Worm (Caenorhabditis elegans) whole organism, L3 larva: ENCODE results near the gene C26B9.6.
A peak's percentile ranks its signal among the peaks of the same experiment; 100 is the strongest.

Experiments
- ZK546.5 ChIP-seq: sonication (generic microtip); optimal IDR thresholded peaks from 2 replicates; lab custom pipeline; 2017; ENCODE audit warnings: missing biosample characterization, missing genetic modification characterization
- aly-2 ChIP-seq: fragments of 150-350 bp; optimal IDR thresholded peaks from 2 replicates; lab custom pipeline; 2014; ENCODE audit warnings: missing biosample characterization, missing genetic modification characterization
- ama-1 ChIP-seq: fragments of 150-350 bp; optimal IDR thresholded peaks from 2 replicates; lab custom pipeline; 2018
- ceh-16 ChIP-seq: sonication (generic microtip); optimal IDR thresholded peaks from 2 replicates; lab custom pipeline; 2017; ENCODE audit warnings: missing biosample characterization, missing genetic modification characterization
- ceh-28 ChIP-seq: fragments of 150-350 bp; optimal IDR thresholded peaks from 2 replicates; lab custom pipeline; 2014; ENCODE audit warnings: missing biosample characterization, missing genetic modification reagents, missing genetic modification characterization
- ceh-82 ChIP-seq: fragments of 150-350 bp; optimal IDR thresholded peaks from 2 replicates; lab custom pipeline; 2014; ENCODE audit warnings: missing biosample characterization, missing genetic modification characterization
- ceh-9 ChIP-seq: sonication (generic microtip); optimal IDR thresholded peaks from 2 replicates; lab custom pipeline; 2018; ENCODE audit warnings: missing biosample characterization, missing genetic modification characterization
- daf-12 ChIP-seq: fragments of 150-350 bp; optimal IDR thresholded peaks from 2 replicates; lab custom pipeline; 2014; ENCODE audit warnings: missing biosample characterization, missing genetic modification reagents, missing genetic modification characterization
- egl-27 ChIP-seq: sonication (generic microtip); optimal IDR thresholded peaks from 4 replicates; lab custom pipeline; 2017; ENCODE audit warnings: missing biosample characterization, missing genetic modification reagents, missing genetic modification characterization
- elt-2 ChIP-seq: sonication (generic microtip); optimal IDR thresholded peaks from 2 replicates; lab custom pipeline; 2016; ENCODE audit warnings: missing genetic modification reagents, mild to moderate bottlenecking, missing genetic modification characterization, missing compliant biosample characterization
- elt-3 ChIP-seq, 3 experiments: fragments of 150-350 bp in 1 of 3; sonication (generic microtip) in 2 of 3; optimal IDR thresholded peaks; 2 replicates in 2 of 3; 4 replicates in 1 of 3; lab custom pipeline; 2014 to 2017; ENCODE audit warnings: missing biosample characterization in 3 of 3, missing genetic modification characterization in 3 of 3
- eor-1 ChIP-seq, 2 experiments: fragments of 150-350 bp; optimal IDR thresholded peaks; 2 replicates each; lab custom pipeline; 2014 to 2018; ENCODE audit warnings: missing biosample characterization in 2 of 2, missing genetic modification characterization in 2 of 2
- fos-1 ChIP-seq: fragments of 150-350 bp; optimal IDR thresholded peaks from 2 replicates; lab custom pipeline; 2014; ENCODE audit warnings: missing biosample characterization, missing genetic modification characterization
- hmg-11 ChIP-seq: sonication (generic microtip); optimal IDR thresholded peaks from 2 replicates; lab custom pipeline; 2016; ENCODE audit warnings: missing genetic modification characterization, missing compliant biosample characterization
- jun-1 ChIP-seq: fragments of 150-350 bp; optimal IDR thresholded peaks from 2 replicates; lab custom pipeline; 2014; ENCODE audit warnings: missing biosample characterization, missing genetic modification reagents, missing genetic modification characterization
- lin-15B ChIP-seq: fragments of 150-350 bp; optimal IDR thresholded peaks from 2 replicates; lab custom pipeline; 2014; ENCODE audit warnings: missing biosample characterization, missing genetic modification characterization
- lin-39 ChIP-seq: fragments of 150-350 bp; optimal IDR thresholded peaks from 2 replicates; lab custom pipeline; 2018; ENCODE audit warnings: missing biosample characterization, missing genetic modification reagents, missing genetic modification characterization
- lsy-12 ChIP-seq: sonication (generic microtip); optimal IDR thresholded peaks from 2 replicates; lab custom pipeline; 2016; ENCODE audit warnings: mild to moderate bottlenecking, missing genetic modification characterization, missing compliant biosample characterization
- mdl-1 ChIP-seq: fragments of 150-350 bp; optimal IDR thresholded peaks from 2 replicates; lab custom pipeline; 2014; ENCODE audit warnings: missing biosample characterization, missing genetic modification characterization
- mml-1 ChIP-seq: fragments of 150-350 bp; sonication (generic microtip); optimal IDR thresholded peaks from 3 replicates; lab custom pipeline; 2014; ENCODE audit warnings: missing biosample characterization, missing genetic modification characterization
- nfya-1 ChIP-seq: sonication (generic microtip); optimal IDR thresholded peaks from 2 replicates; lab custom pipeline; 2017; ENCODE audit warnings: missing genetic modification characterization, mild to moderate bottlenecking, missing compliant biosample characterization, antibody characterized with exemption, moderate library complexity; ENCODE audit not compliant: insufficient read depth
- nhr-11 ChIP-seq: fragments of 150-350 bp; optimal IDR thresholded peaks from 2 replicates; lab custom pipeline; 2014; ENCODE audit warnings: missing biosample characterization, missing genetic modification characterization
- nhr-12 ChIP-seq: fragments of 150-350 bp; optimal IDR thresholded peaks from 2 replicates; lab custom pipeline; 2014; ENCODE audit warnings: missing biosample characterization, missing genetic modification characterization
- nhr-23 ChIP-seq: fragments of 150-350 bp; optimal IDR thresholded peaks from 2 replicates; lab custom pipeline; 2014; ENCODE audit warnings: missing biosample characterization, missing genetic modification reagents, missing genetic modification characterization
- nhr-237 ChIP-seq: fragments of 150-350 bp; optimal IDR thresholded peaks from 2 replicates; lab custom pipeline; 2014; ENCODE audit warnings: missing biosample characterization, missing genetic modification characterization
- nhr-25 ChIP-seq: sonication (generic microtip); optimal IDR thresholded peaks from 2 replicates; lab custom pipeline; 2017; ENCODE audit warnings: missing biosample characterization, missing genetic modification characterization
- nhr-43 ChIP-seq: sonication (generic microtip); optimal IDR thresholded peaks from 2 replicates; lab custom pipeline; 2016; ENCODE audit warnings: mild to moderate bottlenecking, missing genetic modification characterization, missing compliant biosample characterization; ENCODE audit not compliant: poor library complexity, severe bottlenecking
- nhr-76 ChIP-seq: fragments of 150-350 bp; sonication (generic microtip); optimal IDR thresholded peaks from 5 replicates; lab custom pipeline; 2014; ENCODE audit warnings: missing biosample characterization, missing genetic modification characterization
- pha-4 ChIP-seq: fragments of 150-350 bp; optimal IDR thresholded peaks from 2 replicates; lab custom pipeline; 2014; ENCODE audit warnings: missing biosample characterization, missing genetic modification reagents, missing genetic modification characterization
- pqm-1 ChIP-seq: fragments of 150-350 bp; optimal IDR thresholded peaks from 2 replicates; lab custom pipeline; 2017; ENCODE audit warnings: missing biosample characterization, missing genetic modification characterization, inconsistent platforms
- sea-2 ChIP-seq: fragments of 150-350 bp; sonication (generic microtip); optimal IDR thresholded peaks from 4 replicates; lab custom pipeline; 2014; ENCODE audit warnings: missing biosample characterization, missing genetic modification reagents, missing genetic modification characterization
- skn-1 ChIP-seq: fragments of 150-350 bp; optimal IDR thresholded peaks from 2 replicates; lab custom pipeline; 2014; ENCODE audit warnings: missing biosample characterization, missing genetic modification characterization
- snpc-4 ChIP-seq: fragments of 150-350 bp; optimal IDR thresholded peaks from 2 replicates; lab custom pipeline; 2014; ENCODE audit warnings: missing biosample characterization, missing genetic modification characterization
- tbx-2 ChIP-seq: sonication (generic microtip); optimal IDR thresholded peaks from 2 replicates; lab custom pipeline; 2016; ENCODE audit warnings: mild to moderate bottlenecking, missing genetic modification characterization, missing compliant biosample characterization
- unc-39 ChIP-seq: sonication (generic microtip); optimal IDR thresholded peaks from 4 replicates; lab custom pipeline; 2017; ENCODE audit warnings: missing biosample characterization, missing genetic modification characterization
- zag-1 ChIP-seq: fragments of 150-350 bp; optimal IDR thresholded peaks from 2 replicates; lab custom pipeline; 2014; ENCODE audit warnings: missing biosample characterization, missing genetic modification characterization
- ztf-11 ChIP-seq: fragments of 150-350 bp; optimal IDR thresholded peaks from 2 replicates; lab custom pipeline; 2014; ENCODE audit warnings: missing biosample characterization, missing genetic modification characterization
- ztf-4 ChIP-seq: fragments of 150-350 bp; optimal IDR thresholded peaks from 2 replicates; lab custom pipeline; 2014; ENCODE audit warnings: missing biosample characterization, missing genetic modification characterization

C26B9.6 gene

ce11 chrX:5336498-5336897 is 1.2 kb upstream of the C26B9.6 start:
- peak; percentile 56 for TF ChIP-seq hmg-11 (tag; lab: Kevin White, UChicago)
- no peak for TF ChIP-seq ceh-9 (tag; lab: Kevin White, UChicago)
- TF ChIP-seq nhr-23 (tag; lab: Kevin White, UChicago), result peak; percentile 75
- TF ChIP-seq elt-3 (tag; optimal IDR thresholded peaks at IDR 0.05; lab: Kevin White, UChicago), result no peak
- peak; percentile 41 for TF ChIP-seq egl-27 (tag; lab: Kevin White, UChicago)
- TF ChIP-seq nhr-12 (tag; lab: Kevin White, UChicago), result no peak
- peak; percentile 59 for TF ChIP-seq elt-2 (tag; lab: Kevin White, UChicago)
- no peak for TF ChIP-seq nhr-11
- peak; percentile 71 for TF ChIP-seq lin-39
- no peak for TF ChIP-seq aly-2 (tag; lab: Kevin White, UChicago)
- TF ChIP-seq lsy-12 (tag; lab: Kevin White, UChicago), result peak; percentile 30
- TF ChIP-seq ceh-16 (tag; lab: Kevin White, UChicago), result no peak
- no peak for TF ChIP-seq mml-1 (tag; lab: Kevin White, UChicago)
- no peak for TF ChIP-seq ztf-11
- TF ChIP-seq nfya-1 (tag; lab: Kevin White, UChicago), result peak; percentile 84
- no peak for TF ChIP-seq sea-2 (GFP tag; lab: Kevin White, UChicago)
- TF ChIP-seq nhr-237 (tag; lab: Kevin White, UChicago), result no peak
- peak; percentile 6 for TF ChIP-seq mdl-1 (tag; lab: Kevin White, UChicago)
- TF ChIP-seq tbx-2 (tag; lab: Kevin White, UChicago), result peak; percentile 4
- TF ChIP-seq ceh-82, result no peak
- no peak for TF ChIP-seq fos-1 (tag; lab: Kevin White, UChicago)
- no peak for TF ChIP-seq nhr-76
- peak; percentile 33 for TF ChIP-seq ceh-28 (tag; lab: Kevin White, UChicago)
- TF ChIP-seq zag-1 (tag; lab: Kevin White, UChicago), result no peak
- peak; percentile 59 for TF ChIP-seq snpc-4
- peak; percentile 68 for TF ChIP-seq jun-1
- no peak for TF ChIP-seq unc-39 (tag; lab: Kevin White, UChicago)
- TF ChIP-seq nhr-25 (tag; lab: Kevin White, UChicago), result peak; percentile 80
- peak; percentile 74 for TF ChIP-seq nhr-43 (tag; lab: Kevin White, UChicago)
- TF ChIP-seq pqm-1 (tag; lab: Kevin White, UChicago), result peak; percentile 52
- peak; percentile 29 for TF ChIP-seq lin-15B (tag; lab: Kevin White, UChicago)
- TF ChIP-seq ZK546.5 (tag; lab: Kevin White, UChicago), result no peak
- TF ChIP-seq pha-4, result peak; percentile 71

- no peak for TF ChIP-seq mdl-1 (tag; lab: Kevin White, UChicago)
- no peak for TF ChIP-seq jun-1
- TF ChIP-seq skn-1, result no peak
- TF ChIP-seq aly-2 (tag; lab: Kevin White, UChicago), result no peak
- no peak for TF ChIP-seq egl-27 (tag; lab: Kevin White, UChicago)
- TF ChIP-seq ceh-28 (tag; lab: Kevin White, UChicago), result no peak
- TF ChIP-seq ama-1 (lab: Kevin White, UChicago), result no peak
- TF ChIP-seq eor-1 (tag; optimal IDR thresholded peaks at IDR 0.05; lab: Kevin White, UChicago), result no peak
- no peak for TF ChIP-seq elt-2 (tag; lab: Kevin White, UChicago)
- TF ChIP-seq ztf-11, result no peak
- no peak for TF ChIP-seq ceh-16 (tag; lab: Kevin White, UChicago)
- TF ChIP-seq zag-1 (tag; lab: Kevin White, UChicago), result no peak
These were observed 4.5 kb downstream of the C26B9.6 start for ce11 chrX:5330765-5331164.

- TF ChIP-seq eor-1 (tag; optimal IDR thresholded peaks at IDR 0.05; lab: Kevin White, UChicago) (no peak), daf-12 (tag; lab: Kevin White, UChicago) (no peak), unc-39 (tag; lab: Kevin White, UChicago) (no peak), skn-1 (peak; percentile 69), sea-2 (GFP tag; lab: Kevin White, UChicago) (no peak), elt-2 (tag; lab: Kevin White, UChicago) (peak; percentile 54), mml-1 (tag; lab: Kevin White, UChicago) (no peak), ZK546.5 (tag; lab: Kevin White, UChicago) (no peak), ceh-82 (no peak), ztf-4 (tag; lab: Kevin White, UChicago) (no peak), pqm-1 (tag; lab: Kevin White, UChicago) (peak; percentile 68)
- TF ChIP-seq, all 47 proteins: peak for 3
These were observed 6.0 kb downstream of the C26B9.6 start, which contains the start of gene C26B9.5 for ce11 chrX:5329236-5329635. TSS of gene C26B9.5 (plus strand) at chrX:5329479.
